Worm (Caenorhabditis elegans): Measurements from ENCODE around the gene coa-4.

DNA sequence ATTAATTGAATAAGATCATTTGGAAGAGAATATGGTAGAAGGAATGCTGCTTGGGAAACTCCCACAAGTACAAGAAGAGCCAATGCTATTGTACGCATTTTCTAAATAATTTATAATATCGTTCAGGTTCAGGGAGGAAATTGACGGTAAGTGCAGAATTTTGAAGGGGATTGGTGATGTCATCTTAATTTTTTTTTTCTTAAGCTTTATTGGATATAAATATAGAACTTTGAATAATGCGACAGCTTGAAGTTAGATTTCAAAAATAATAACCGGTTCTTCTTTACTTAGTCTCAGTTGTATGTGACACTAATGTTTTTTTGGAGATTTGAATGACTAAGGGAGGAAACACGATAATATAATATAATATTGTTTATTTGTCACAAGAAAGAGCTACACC, 4.6 kb downstream of the coa-4 start, which contains the start of gene nspg-7.1:
- TF ChIP-seq him-1 (tag; optimal IDR thresholded peaks at IDR 0.05) (no peak), W03F9.2 (tag; optimal IDR thresholded peaks at IDR 0.05) (no peak), dao-5 (tag; optimal IDR thresholded peaks at IDR 0.05) (no peak)
